Worm (Caenorhabditis elegans) whole organism, L4 larva: ENCODE measurements around the gene ttr-17.

ENCODE experiments used
- D1046.2 ChIP-seq: fragments of 200-800 bp; sonication (Bioruptor generic); IDR thresholded peaks from 2 replicates; pipeline ENCODE4 v1.3.6; 2022; ENCODE audit warnings: missing genetic modification characterization, missing compliant biosample characterization
- F49E8.2 ChIP-seq: sonication (generic microtip); optimal IDR thresholded peaks from 2 replicates; lab custom pipeline; 2016; ENCODE audit warnings: missing compliant biosample characterization, mild to moderate bottlenecking, missing genetic modification characterization, borderline replicate concordance
- T26A8.4 ChIP-seq: fragments of 200-800 bp; sonication (Bioruptor generic); IDR thresholded peaks from 2 replicates; pipeline ENCODE4 v1.3.6; 2022; ENCODE audit warnings: missing genetic modification characterization, missing compliant biosample characterization
- aha-1 ChIP-seq: fragments of 150-350 bp; peaks from one replicate; lab custom pipeline; 2014; ENCODE audit warnings: missing biosample characterization, missing genetic modification characterization
- aly-2 ChIP-seq: sonication (generic microtip); optimal IDR thresholded peaks from 2 replicates; lab custom pipeline; 2018; ENCODE audit warnings: missing biosample characterization, missing genetic modification characterization
- attf-4 ChIP-seq: sonication (generic microtip); optimal IDR thresholded peaks from 3 replicates; lab custom pipeline; 2017; ENCODE audit warnings: missing biosample characterization, missing genetic modification characterization
- ceh-28 ChIP-seq: fragments of 150-350 bp; optimal IDR thresholded peaks from 2 replicates; lab custom pipeline; 2014; ENCODE audit warnings: missing biosample characterization, missing genetic modification reagents, missing genetic modification characterization
- ceh-32 ChIP-seq: sonication (generic microtip); optimal IDR thresholded peaks from 2 replicates; lab custom pipeline; 2016; ENCODE audit warnings: mild to moderate bottlenecking, missing genetic modification characterization, missing compliant biosample characterization; ENCODE audit not compliant: poor library complexity
- ces-1 ChIP-seq: fragments of 150-350 bp; sonication (generic microtip); optimal IDR thresholded peaks from 4 replicates; lab custom pipeline; 2014; ENCODE audit warnings: missing biosample characterization, missing genetic modification reagents, missing genetic modification characterization
- daf-12 ChIP-seq: fragments of 150-350 bp; optimal IDR thresholded peaks from 2 replicates; lab custom pipeline; 2014; ENCODE audit warnings: missing biosample characterization, missing genetic modification reagents, missing genetic modification characterization
- daf-16 ChIP-seq, 3 experiments: sonication (generic microtip); optimal IDR thresholded peaks; 2 replicates each; lab custom pipeline; 2016 to 2017; ENCODE audit warnings: missing genetic modification characterization in 3 of 3, missing genetic modification reagents in 3 of 3, mild to moderate bottlenecking in 2 of 3, missing compliant biosample characterization in 2 of 3, missing biosample characterization in 1 of 3, moderate library complexity in 1 of 3
- daf-19 ChIP-seq: fragments of 200-800 bp; sonication (Bioruptor generic); conservative IDR thresholded peaks from 2 replicates; pipeline ENCODE4 v1.3.6; 2022; ENCODE audit warnings: missing genetic modification characterization, missing compliant biosample characterization
- fkh-10 ChIP-seq: fragments of 150-350 bp; optimal IDR thresholded peaks from 2 replicates; lab custom pipeline; 2014; ENCODE audit warnings: missing biosample characterization, missing genetic modification reagents, missing genetic modification characterization
- gei-8 ChIP-seq: fragments of 200-800 bp; sonication (Bioruptor generic); optimal IDR thresholded peaks from 2 replicates; lab custom pipeline; 2018; ENCODE audit warnings: mild to moderate bottlenecking, missing genetic modification characterization, missing compliant biosample characterization
- hif-1 ChIP-seq, 2 experiments: sonication (generic microtip); optimal IDR thresholded peaks; 2 replicates each; lab custom pipeline; 2016 to 2017; ENCODE audit warnings: missing compliant biosample characterization in 2 of 2, missing genetic modification characterization in 2 of 2, missing genetic modification reagents in 2 of 2, missing genotype in 2 of 2, mild to moderate bottlenecking in 1 of 2
- hlh-30 ChIP-seq: sonication (generic microtip); optimal IDR thresholded peaks from 2 replicates; lab custom pipeline; 2017; ENCODE audit warnings: antibody characterized with exemption, mild to moderate bottlenecking, missing genetic modification characterization, missing compliant biosample characterization; ENCODE audit not compliant: insufficient read depth
- hmg-1.1 ChIP-seq: fragments of 200-800 bp; sonication (Bioruptor generic); IDR thresholded peaks from 2 replicates; pipeline ENCODE4 v1.3.6; 2022; ENCODE audit warnings: missing genetic modification reagents, missing genetic modification characterization, missing compliant biosample characterization
- jun-1 ChIP-seq: fragments of 150-350 bp; optimal IDR thresholded peaks from 2 replicates; lab custom pipeline; 2014; ENCODE audit warnings: missing biosample characterization, missing genetic modification reagents, missing genetic modification characterization
- lin-38 ChIP-seq: fragments of 200-800 bp; sonication (Bioruptor generic); IDR thresholded peaks from 2 replicates; pipeline ENCODE4 v1.3.6; 2022; ENCODE audit warnings: missing genetic modification reagents, missing genetic modification characterization, missing compliant biosample characterization
- lin-39 ChIP-seq: fragments of 150-350 bp; optimal IDR thresholded peaks from 2 replicates; lab custom pipeline; 2014; ENCODE audit warnings: missing biosample characterization, missing genetic modification reagents, missing genetic modification characterization
- lsy-2 ChIP-seq, 2 experiments: fragments of 150-350 bp in 1 of 2; sonication (generic microtip) in 1 of 2; optimal IDR thresholded peaks; 2 replicates each; lab custom pipeline; 2014 to 2017; ENCODE audit warnings: missing biosample characterization in 2 of 2, missing genetic modification characterization in 2 of 2
- mdt-29 ChIP-seq: fragments of 200-800 bp; sonication (Bioruptor generic); IDR thresholded peaks from 2 replicates; pipeline ENCODE4 v1.3.6; 2022; ENCODE audit warnings: missing genetic modification reagents, missing genetic modification characterization, missing compliant biosample characterization
- mep-1 ChIP-seq: fragments of 150-350 bp; sonication (generic microtip); optimal IDR thresholded peaks from 3 replicates; lab custom pipeline; 2014; ENCODE audit warnings: missing biosample characterization, missing genetic modification characterization
- mes-2 ChIP-seq: sonication (generic microtip); optimal IDR thresholded peaks from 2 replicates; lab custom pipeline; 2016; ENCODE audit warnings: missing genotype, mild to moderate bottlenecking, missing genetic modification characterization, missing compliant biosample characterization; ENCODE audit not compliant: poor library complexity, severe bottlenecking
- nhr-102 ChIP-seq: sonication (generic microtip); optimal IDR thresholded peaks from 2 replicates; lab custom pipeline; 2016; ENCODE audit warnings: mild to moderate bottlenecking, missing genetic modification characterization, moderate library complexity, missing compliant biosample characterization
- nhr-237 ChIP-seq: sonication (generic microtip); optimal IDR thresholded peaks from 2 replicates; lab custom pipeline; 2017; ENCODE audit warnings: missing biosample characterization, missing genetic modification characterization
- nhr-25 ChIP-seq: sonication (generic microtip); optimal IDR thresholded peaks from 2 replicates; lab custom pipeline; 2017; ENCODE audit warnings: missing genetic modification characterization, mild to moderate bottlenecking, missing compliant biosample characterization, antibody characterized with exemption, moderate library complexity, borderline replicate concordance; ENCODE audit not compliant: insufficient read depth
- nhr-41 ChIP-seq: fragments of 200-800 bp; sonication (Bioruptor generic); IDR thresholded peaks from 2 replicates; pipeline ENCODE4 v1.3.6; 2022; ENCODE audit warnings: missing genetic modification reagents, missing genetic modification characterization, missing compliant biosample characterization
- nhr-76 ChIP-seq: fragments of 150-350 bp; optimal IDR thresholded peaks from 2 replicates; lab custom pipeline; 2014; ENCODE audit warnings: missing biosample characterization, missing genetic modification characterization
- php-3 ChIP-seq: fragments of 200-800 bp; sonication (Bioruptor generic); IDR thresholded peaks from 2 replicates; pipeline ENCODE4 v1.3.6; 2022; ENCODE audit warnings: missing genetic modification reagents, missing genetic modification characterization, missing compliant biosample characterization
- rbr-2 ChIP-seq: sonication (generic microtip); optimal IDR thresholded peaks from 2 replicates; lab custom pipeline; 2016; ENCODE audit warnings: missing genotype, missing genetic modification characterization, missing compliant biosample characterization
- saeg-2 ChIP-seq: fragments of 200-800 bp; sonication (Bioruptor generic); IDR thresholded peaks from 2 replicates; pipeline ENCODE4 v1.3.6; 2022; ENCODE audit warnings: missing genetic modification reagents, missing genetic modification characterization, missing compliant biosample characterization
- spr-3 ChIP-seq: fragments of 200-800 bp; sonication (Bioruptor generic); optimal IDR thresholded peaks from 2 replicates; lab custom pipeline; 2018; ENCODE audit warnings: mild to moderate bottlenecking, missing genetic modification characterization, missing compliant biosample characterization
- tra-1 ChIP-seq: fragments of 200-800 bp; sonication (Bioruptor generic); IDR thresholded peaks from 2 replicates; pipeline ENCODE4 v1.3.6; 2022; ENCODE audit warnings: missing genetic modification reagents, missing genetic modification characterization, missing compliant biosample characterization
- unc-39 ChIP-seq: sonication (generic microtip); optimal IDR thresholded peaks from 2 replicates; lab custom pipeline; 2017; ENCODE audit warnings: missing biosample characterization, missing genetic modification characterization
- unc-62 ChIP-seq, 3 experiments: fragments of 150-350 bp in 1 of 3; sonication (generic microtip); optimal IDR thresholded peaks in 2 of 3; peaks in 1 of 3; 1 replicate in 1 of 3; 2 replicates in 2 of 3; lab custom pipeline; 2014 to 2017; ENCODE audit warnings: missing biosample characterization in 3 of 3, missing genetic modification characterization in 3 of 3, missing genetic modification reagents in 3 of 3, missing genotype in 1 of 3
- zag-1 ChIP-seq: fragments of 150-350 bp; optimal IDR thresholded peaks from 2 replicates; lab custom pipeline; 2014; ENCODE audit warnings: missing biosample characterization, missing genetic modification characterization
- zfp-2 ChIP-seq: sonication (generic microtip); optimal IDR thresholded peaks from 2 replicates; lab custom pipeline; 2016; ENCODE audit warnings: mild to moderate bottlenecking, missing genetic modification characterization, missing compliant biosample characterization

The ttr-17 gene

DNA sequence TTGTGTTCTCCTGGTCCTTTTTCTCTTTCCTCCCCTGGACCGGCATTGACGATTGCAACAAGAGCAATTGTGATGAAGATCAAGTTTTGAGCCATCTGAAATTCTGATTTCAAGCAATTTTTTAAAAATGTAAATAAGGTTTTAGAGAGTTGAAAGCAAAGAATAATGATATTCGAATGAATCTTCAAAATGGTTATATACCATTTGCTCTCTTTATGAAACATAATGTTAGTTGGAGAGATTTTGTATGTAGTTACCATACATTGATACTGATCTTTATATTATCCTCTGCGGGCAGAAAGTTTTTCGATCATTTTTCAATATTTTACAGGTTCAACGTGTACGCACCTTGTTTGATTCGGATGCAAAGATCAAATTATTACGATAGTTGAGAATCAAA is 38.9 kb upstream of the ttr-17 start, which contains the start of gene srlf-24:
Gene srlf-24, minus strand, starts transcription at position 101 of the 400 bp plus-strand sequence.
- no peak for TF ChIP-seq mdt-29 (GFP tag; lab: Robert Waterston, UW)
- no peak for TF ChIP-seq lin-38
- no peak for TF ChIP-seq rbr-2 (tag; lab: Kevin White, UChicago)
- no peak for TF ChIP-seq gei-8 (GFP tag; lab: Kevin White, UChicago)
- no peak for TF ChIP-seq D1046.2
- no peak for TF ChIP-seq spr-3
- no peak for TF ChIP-seq nhr-25
- TF ChIP-seq zfp-2 (tag; lab: Kevin White, UChicago), result no peak
- TF ChIP-seq tra-1 (GFP tag; lab: Robert Waterston, UW), result no peak
- TF ChIP-seq hif-1 (tag; optimal IDR thresholded peaks at IDR 0.05; lab: Kevin White, UChicago), result no peak
- TF ChIP-seq attf-4 (tag; lab: Kevin White, UChicago), result no peak
- TF ChIP-seq ces-1 (GFP tag; lab: Kevin White, UChicago), result no peak
- no peak for TF ChIP-seq saeg-2
- no peak for TF ChIP-seq mes-2 (tag; lab: Kevin White, UChicago)
- no peak for TF ChIP-seq ceh-32 (tag; lab: Kevin White, UChicago)
- TF ChIP-seq nhr-237, result no peak
- no peak for TF ChIP-seq unc-39 (tag; lab: Kevin White, UChicago)

DNA sequence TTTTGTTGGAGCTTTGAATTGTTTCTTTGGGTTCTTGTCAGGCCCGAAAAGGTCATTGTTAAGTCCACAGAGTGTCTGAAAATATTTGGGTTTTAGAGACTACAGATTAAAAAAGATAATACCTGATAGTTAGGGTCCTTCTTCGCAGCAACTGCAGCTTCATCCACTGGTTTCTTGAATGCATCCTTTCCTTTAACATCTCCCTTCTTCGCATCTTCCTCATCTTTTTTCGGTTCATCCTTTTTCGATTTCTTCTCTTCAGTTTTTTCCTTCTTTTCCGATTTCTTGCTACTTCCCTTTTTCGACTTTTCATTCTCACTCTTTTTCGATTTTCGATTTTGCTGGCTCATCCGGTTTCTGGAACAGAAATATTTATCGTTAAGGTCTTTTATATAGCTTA is 36.7 kb upstream of the ttr-17 start:
- TF ChIP-seq unc-62 (GFP tag; optimal IDR thresholded peaks at IDR 0.05 in 1 of 2; lab: Kevin White, UChicago) (peak in 1 of 2 experiments; percentile 85), unc-62 (tag; optimal IDR thresholded peaks at IDR 0.05; lab: Kevin White, UChicago) (no peak), F49E8.2 (no peak)
- TF ChIP-seq, all 104 proteins: peak for 1

DNA sequence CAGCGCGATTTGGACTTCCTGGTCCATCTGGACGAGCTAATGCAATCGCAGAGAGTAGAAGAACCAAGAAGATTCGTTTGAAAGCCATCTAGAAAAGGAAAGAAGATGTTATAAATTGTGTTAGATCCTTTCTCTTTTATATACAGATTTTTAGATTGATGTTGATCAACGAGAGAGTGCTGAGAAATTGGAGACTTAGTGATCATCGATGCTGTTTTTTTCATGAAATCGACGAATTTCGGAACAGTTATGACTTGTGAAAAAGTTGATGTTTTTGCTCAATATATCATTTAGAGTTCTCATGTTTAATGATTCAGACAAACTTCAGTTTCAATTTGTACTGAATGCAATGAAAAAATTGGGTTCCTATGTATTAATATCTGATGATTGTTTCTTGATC is 35.8 kb upstream of the ttr-17 start, which contains the start of gene srlf-17:
Gene srlf-17, minus strand, starts transcription at position 101 of the 400 bp plus-strand sequence.
- TF ChIP-seq php-3 (GFP tag; lab: Robert Waterston, UW) (no peak), aha-1 (tag; lab: Kevin White, UChicago) (no peak)

DNA sequence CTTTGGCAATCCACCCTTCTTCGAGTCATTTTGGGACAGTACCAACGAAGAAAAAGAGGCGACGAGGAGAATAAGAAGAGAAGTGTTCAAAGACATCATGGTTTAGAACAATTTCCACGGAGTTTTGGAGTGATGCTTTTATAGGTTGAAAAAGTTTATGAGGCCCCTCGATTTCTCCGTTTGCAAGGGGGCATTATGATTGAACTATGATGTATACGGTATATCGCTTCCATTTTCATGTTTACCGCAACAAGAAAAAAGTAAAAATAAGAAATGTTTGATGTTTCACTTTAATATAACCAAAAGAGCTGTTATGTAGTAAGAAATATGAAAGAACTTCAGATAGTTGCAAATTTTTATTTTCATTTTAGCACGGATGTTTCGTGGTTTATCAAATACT is 34.6 kb upstream of the ttr-17 start, which contains the start of gene srlf-18:
Gene srlf-18, minus strand, starts transcription at position 101 of the 400 bp plus-strand sequence.
- TF ChIP-seq hmg-1.1 (no peak), nhr-41 (GFP tag; lab: Robert Waterston, UW) (no peak), lin-38 (no peak), mdt-29 (GFP tag; lab: Robert Waterston, UW) (no peak)

DNA sequence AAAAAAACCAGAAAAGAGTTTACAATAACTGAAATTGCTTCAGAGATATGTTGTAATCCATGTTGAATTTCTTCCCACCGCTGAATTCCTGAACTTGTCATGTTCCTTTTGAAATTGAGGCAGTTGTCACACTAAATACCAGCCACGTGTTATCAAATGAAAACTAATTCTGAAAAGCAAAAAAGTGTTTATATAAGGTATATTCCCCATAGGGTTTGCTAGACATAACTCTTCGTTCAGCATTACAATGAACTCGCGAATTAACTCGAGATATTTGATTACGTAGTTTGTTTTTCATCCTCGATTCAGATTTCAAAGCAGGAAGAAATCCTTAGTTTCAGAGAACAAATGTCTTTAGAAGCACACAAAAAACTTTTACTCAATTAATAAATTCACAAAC is 33.4 kb upstream of the ttr-17 start, which contains the start of gene str-3:
Gene str-3, minus strand, starts transcription at position 101 of the 400 bp plus-strand sequence.
- TF ChIP-seq hif-1 (tag; optimal IDR thresholded peaks at IDR 0.05; lab: Kevin White, UChicago) (no peak), unc-62 (GFP tag; optimal IDR thresholded peaks at IDR 0.05 in 1 of 2; lab: Kevin White, UChicago) (peak in 1 of 2 experiments; percentile 33), unc-62 (tag; optimal IDR thresholded peaks at IDR 0.05; lab: Kevin White, UChicago) (no peak)

DNA sequence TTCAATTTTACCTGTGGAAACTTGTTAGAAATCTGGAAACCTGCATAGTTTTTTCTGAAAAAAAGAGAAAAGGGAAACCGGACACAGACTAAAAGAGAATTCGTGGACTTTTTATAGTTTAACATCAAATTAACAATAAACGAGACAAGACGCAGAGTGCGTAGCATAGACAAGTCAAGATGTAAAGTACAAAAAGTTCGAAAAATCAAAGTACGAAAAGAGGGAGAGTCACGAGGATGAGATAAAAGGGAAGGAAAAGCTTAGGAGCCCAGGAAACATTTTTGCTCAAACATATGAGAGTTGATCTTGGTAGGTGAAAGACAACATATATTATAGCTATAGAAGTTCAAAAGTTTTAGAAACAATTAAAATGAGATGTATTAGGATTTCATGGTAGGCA is 31.0 kb upstream of the ttr-17 start, which contains the start of gene M7.12:
Gene M7.12, minus strand, starts transcription at position 188 of the 400 bp plus-strand sequence.
- TF ChIP-seq daf-16 (GFP tag; optimal IDR thresholded peaks at IDR 0.05; lab: Kevin White, UChicago) (no peak), daf-16 (tag; optimal IDR thresholded peaks at IDR 0.05; lab: Kevin White, UChicago) (no peak), nhr-76 (tag; lab: Kevin White, UChicago) (peak; percentile 76)

DNA sequence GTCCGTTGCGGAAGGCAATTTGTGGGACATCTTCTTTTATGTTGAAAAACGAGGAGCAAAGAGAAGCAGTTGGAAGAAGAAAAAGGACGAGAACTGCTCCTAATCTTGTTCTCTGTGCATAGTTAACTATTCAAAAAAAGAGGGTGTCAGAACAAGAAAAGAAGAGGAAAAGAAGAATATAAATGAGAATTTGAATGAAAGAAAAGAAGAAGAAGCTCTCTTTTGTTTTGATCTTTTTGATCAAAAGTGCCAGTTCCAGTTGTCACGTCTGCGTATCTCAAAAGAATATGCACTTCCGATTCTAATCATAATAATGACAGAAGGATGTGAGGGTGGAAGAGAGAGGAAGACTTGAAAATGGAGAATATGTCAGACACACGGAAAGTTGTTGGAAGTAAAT is 28.1 kb upstream of the ttr-17 start, which contains the start of gene M7.8:
Gene M7.8, minus strand, starts transcription at position 112 of the 400 bp plus-strand sequence.
- no peak for TF ChIP-seq daf-19
- no peak for TF ChIP-seq jun-1 (tag; lab: Kevin White, UChicago)
- TF ChIP-seq hlh-30 (tag; lab: Kevin White, UChicago), result no peak
- no peak for TF ChIP-seq hif-1 (tag; optimal IDR thresholded peaks at IDR 0.05; lab: Kevin White, UChicago)
- no peak for TF ChIP-seq ceh-28 (tag; lab: Kevin White, UChicago)
- no peak for TF ChIP-seq daf-12 (tag; lab: Kevin White, UChicago)
- no peak for TF ChIP-seq mep-1 (tag; lab: Kevin White, UChicago)
- no peak for TF ChIP-seq nhr-237
- no peak for TF ChIP-seq nhr-102 (tag; lab: Kevin White, UChicago)
- TF ChIP-seq lin-39 (tag; lab: Kevin White, UChicago), result no peak
- peak in 1 of 2 experiments; percentile 24 for TF ChIP-seq lsy-2 (tag; optimal IDR thresholded peaks at IDR 0.05; lab: Kevin White, UChicago)
- TF ChIP-seq fkh-10 (GFP tag; lab: Kevin White, UChicago), result peak; percentile 86
- no peak for TF ChIP-seq mdt-29 (GFP tag; lab: Robert Waterston, UW)
- no peak for TF ChIP-seq zag-1 (tag; lab: Kevin White, UChicago)
- TF ChIP-seq aly-2 (tag; lab: Kevin White, UChicago), result no peak
- no peak for TF ChIP-seq T26A8.4 (GFP tag; lab: Robert Waterston, UW)
